Comparison of ENCODE assay signal across 4 worm cellular contexts in genomic region chrV:14744824-14745223, ce11.
A peak's percentile ranks its signal among the peaks of the same experiment; 100 is the strongest.
TF ChIP-seq lines count a peak whose summit lies in the region.

No protein-coding gene starts in this region.

TF ChIP-seq in whole organism, L4 larva, 104 proteins besides CTCF, POLR2A, EP300 and RAD21:
- TF ChIP-seq daf-8 (GFP tag; IDR thresholded peaks at IDR 0.05; lab: Robert Waterston, UW) (no peak), set-16 (GFP tag; IDR thresholded peaks at IDR 0.05; lab: Robert Waterston, UW) (peak; percentile 87)

TF ChIP-seq in whole organism, late embryonic, 69 proteins besides CTCF, POLR2A, EP300 and RAD21:
- TF ChIP-seq dve-1 (tag; optimal IDR thresholded peaks at IDR 0.05; lab: Kevin White, UChicago) (peak; percentile 2), ceh-6 (GFP tag; optimal IDR thresholded peaks at IDR 0.05; lab: Kevin White, UChicago) (no peak)

TF ChIP-seq in whole organism, midembryonic, 9 proteins besides CTCF, POLR2A, EP300 and RAD21:
- no peak for TF ChIP-seq ztf-29 (GFP tag; IDR thresholded peaks at IDR 0.05; lab: Robert Waterston, UW)
- TF ChIP-seq klf-2 (GFP tag; conservative IDR thresholded peaks at IDR 0.05; lab: Robert Waterston, UW) = 0 out of 2 replicates have a peak, but pooled peaks have one; percentile 11
- peak; percentile 67; the same call in 1 of the 2 replicates for TF ChIP-seq tab-1 (GFP tag; IDR thresholded peaks at IDR 0.05; lab: Robert Waterston, UW)
- no peak for TF ChIP-seq cog-1 (tag; optimal IDR thresholded peaks at IDR 0.05; lab: Kevin White, UChicago)

TF ChIP-seq in whole organism, young adult, 124 proteins besides CTCF, POLR2A, EP300 and RAD21:
- 0 out of 2 replicates have a peak, but pooled peaks have one; percentile 14 for TF ChIP-seq lin-26 (GFP tag; IDR thresholded peaks at IDR 0.05; lab: Robert Waterston, UW)
- no peak for TF ChIP-seq lin-54 (GFP tag; optimal IDR thresholded peaks at IDR 0.05; lab: Kevin White, UChicago)
- TF ChIP-seq zfh-2 (GFP tag; conservative IDR thresholded peaks at IDR 0.05; lab: Robert Waterston, UW) = peak; percentile 85
- no peak for TF ChIP-seq lin-40 (tag; optimal IDR thresholded peaks at IDR 0.05; lab: Kevin White, UChicago)
- no peak for TF ChIP-seq C17E4.6 (GFP tag; IDR thresholded peaks at IDR 0.05; lab: Robert Waterston, UW)
- TF ChIP-seq egrh-3 (GFP tag; IDR thresholded peaks at IDR 0.05; lab: Robert Waterston, UW) = peak; percentile 69
